Fruit fly (Drosophila melanogaster) whole organism, pupa: ENCODE results near the gene Usp30.

Experiments
- CG10348 ChIP-seq: fragments of 200-800 bp; sonication (Bioruptor generic); IDR thresholded peaks from 2 replicates; pipeline ENCODE4 v1.3.6; 2022; ENCODE audit warnings: missing biosample characterization, missing genetic modification characterization
- CG12605 ChIP-seq: fragments of 200-800 bp; sonication (Bioruptor generic); IDR thresholded peaks from 2 replicates; pipeline ENCODE4 v1.3.6; 2022; ENCODE audit warnings: missing biosample characterization, missing genetic modification characterization
- CG13204 ChIP-seq: fragments of 200-800 bp; sonication (Bioruptor generic); optimal IDR thresholded peaks from 2 replicates; lab custom pipeline; 2018; ENCODE audit warnings: missing biosample characterization, mild to moderate bottlenecking, missing genetic modification characterization, moderate library complexity
- CG14655 ChIP-seq: fragments of 200-800 bp; sonication (Bioruptor generic); optimal IDR thresholded peaks from 3 replicates; lab custom pipeline; 2017; ENCODE audit warnings: mild to moderate bottlenecking, missing biosample characterization, missing genetic modification reagents, missing genetic modification characterization
- CG15710 ChIP-seq: fragments of 200-800 bp; sonication (Bioruptor generic); optimal IDR thresholded peaks from 2 replicates; lab custom pipeline; 2018; ENCODE audit warnings: missing biosample characterization, mild to moderate bottlenecking, missing genetic modification characterization, moderate library complexity
- CG17806 ChIP-seq: fragments of 200-800 bp; sonication (Bioruptor generic); optimal IDR thresholded peaks from 2 replicates; lab custom pipeline; 2018; ENCODE audit warnings: missing biosample characterization, mild to moderate bottlenecking, missing genetic modification characterization, moderate library complexity
- CG32121 ChIP-seq: fragments of 200-800 bp; sonication (Bioruptor generic); IDR thresholded peaks from 2 replicates; pipeline ENCODE4 v1.3.6; 2022; ENCODE audit warnings: missing biosample characterization, missing genetic modification characterization
- CG34367 ChIP-seq: fragments of 200-800 bp; sonication (Bioruptor generic); optimal IDR thresholded peaks from 2 replicates; lab custom pipeline; 2018; ENCODE audit warnings: missing biosample characterization, mild to moderate bottlenecking, missing genetic modification characterization
- CG4496 ChIP-seq: fragments of 200-800 bp; sonication (Bioruptor generic); IDR thresholded peaks from 3 replicates; pipeline ENCODE4 v1.3.6; 2022; ENCODE audit warnings: missing biosample characterization, missing genetic modification characterization
- CG8159 ChIP-seq: fragments of 200-800 bp; sonication (Bioruptor generic); optimal IDR thresholded peaks from 3 replicates; lab custom pipeline; 2018; ENCODE audit warnings: missing biosample characterization, mild to moderate bottlenecking, missing genetic modification characterization, moderate library complexity
- CG8301 ChIP-seq: fragments of 200-800 bp; sonication (Bioruptor generic); optimal IDR thresholded peaks from 2 replicates; lab custom pipeline; 2018; ENCODE audit warnings: missing biosample characterization, mild to moderate bottlenecking, missing genetic modification characterization
- CG9948 ChIP-seq: fragments of 200-800 bp; sonication (Bioruptor generic); optimal IDR thresholded peaks from 2 replicates; lab custom pipeline; 2018; ENCODE audit warnings: missing biosample characterization, mild to moderate bottlenecking, missing genetic modification characterization, moderate library complexity
- D1 ChIP-seq: fragments of 200-800 bp; sonication (Bioruptor generic); optimal IDR thresholded peaks from 2 replicates; lab custom pipeline; 2018; ENCODE audit warnings: missing biosample characterization, mild to moderate bottlenecking, missing genetic modification characterization, moderate library complexity
- EcR ChIP-seq: fragments of 200-800 bp; sonication (Bioruptor generic); optimal IDR thresholded peaks from 3 replicates; lab custom pipeline; 2019; ENCODE audit warnings: missing biosample characterization, missing genetic modification characterization, mild to moderate bottlenecking, moderate library complexity, missing genetic modification reagents
- Ets98B ChIP-seq: fragments of 200-800 bp; sonication (Bioruptor generic); IDR thresholded peaks from 2 replicates; pipeline ENCODE4 v1.3.6; 2022; ENCODE audit warnings: missing biosample characterization, missing genetic modification characterization
- Pif1A ChIP-seq: fragments of 200-800 bp; sonication (Bioruptor generic); optimal IDR thresholded peaks from 3 replicates; lab custom pipeline; 2016; ENCODE audit warnings: missing biosample characterization, missing genetic modification characterization
- Pif1B ChIP-seq: fragments of 200-800 bp; sonication (Bioruptor generic); optimal IDR thresholded peaks from 3 replicates; lab custom pipeline; 2016; ENCODE audit warnings: missing biosample characterization, missing genetic modification characterization
- Snoo ChIP-seq: fragments of 200-800 bp; sonication (Bioruptor generic); optimal IDR thresholded peaks from 3 replicates; lab custom pipeline; 2017; ENCODE audit warnings: missing biosample characterization, mild to moderate bottlenecking, missing genetic modification characterization, inconsistent platforms
- fd96Ca ChIP-seq: fragments of 200-800 bp; sonication (Bioruptor generic); IDR thresholded peaks from 3 replicates; pipeline ENCODE4 v1.3.6; 2022; ENCODE audit warnings: missing biosample characterization, missing genetic modification characterization
- gl ChIP-seq: fragments of 200-800 bp; sonication (Bioruptor generic); optimal IDR thresholded peaks from 2 replicates; lab custom pipeline; 2018; ENCODE audit warnings: missing biosample characterization, mild to moderate bottlenecking, missing genetic modification characterization
- rn ChIP-seq: fragments of 200-800 bp; sonication (Bioruptor generic); IDR thresholded peaks from 2 replicates; pipeline ENCODE4 v1.3.6; 2022; ENCODE audit warnings: missing biosample characterization, missing genetic modification characterization

Gene Usp30

dm6 chrX:5888933-5889332 lies 9.3 kb upstream of the Usp30 start:
- TF ChIP-seq CG8159 (tag; lab: Kevin White, UChicago), result no peak

dm6 chrX:5888260-5888659 lies 8.7 kb upstream of the Usp30 start:
- TF ChIP-seq Pif1A, result peak; percentile 43
- no peak for TF ChIP-seq CG34367 (tag; lab: Kevin White, UChicago)
- no peak for TF ChIP-seq CG12605 (GFP tag; lab: Robert Waterston, UW)
- TF ChIP-seq CG10348, result no peak
- TF ChIP-seq Snoo (tag; lab: Kevin White, UChicago), result no peak
- TF ChIP-seq CG14655, result no peak
- no peak for TF ChIP-seq D1 (tag; lab: Kevin White, UChicago)
- TF ChIP-seq CG4496 (GFP tag; lab: Robert Waterston, UW), result no peak
- TF ChIP-seq CG9948 (tag; lab: Kevin White, UChicago), result no peak
- TF ChIP-seq Pif1B (GFP tag; lab: Kevin White, UChicago), result no peak
- TF ChIP-seq CG8159 (tag; lab: Kevin White, UChicago), result peak; percentile 38
- no peak for TF ChIP-seq Ets98B (GFP tag; lab: Robert Waterston, UW)
- peak; percentile 10 for TF ChIP-seq CG15710
- TF ChIP-seq EcR, result peak; percentile 36
- no peak for TF ChIP-seq CG17806 (tag; lab: Kevin White, UChicago)

dm6 chrX:5886764-5887555 lies 7.4 kb upstream of the Usp30 start:
- TF ChIP-seq CG15710 (peak; percentile 82), CG8159 (tag; lab: Kevin White, UChicago) (peak; percentile 81), CG14655 (peak; percentile 78), CG17806 (tag; lab: Kevin White, UChicago) (peak; percentile 74), CG9948 (tag; lab: Kevin White, UChicago) (peak; percentile 78), CG10348 (no peak), CG4496 (GFP tag; lab: Robert Waterston, UW) (peak; percentile 82), CG32121 (GFP tag; lab: Robert Waterston, UW) (0 out of 2 replicates have a peak, but pooled peaks have one; percentile 33), fd96Ca (GFP tag; lab: Robert Waterston, UW) (peak; percentile 83; the same call in 2 of the 3 replicates), CG12605 (GFP tag; lab: Robert Waterston, UW) (peak; percentile 53; the same call in 1 of the 2 replicates), Pif1B (GFP tag; lab: Kevin White, UChicago) (peak; percentile 83), CG13204 (GFP tag; lab: Kevin White, UChicago) (peak; percentile 76), rn (GFP tag; lab: Robert Waterston, UW) (0 out of 2 replicates have a peak, but pooled peaks have one; percentile 32), Ets98B (GFP tag; lab: Robert Waterston, UW) (peak; percentile 55), CG34367 (tag; lab: Kevin White, UChicago) (peak; percentile 80), Pif1A (peak; percentile 69), Snoo (tag; lab: Kevin White, UChicago) (peak; percentile 85), CG8301 (tag; lab: Kevin White, UChicago) (peak; percentile 66), D1 (tag; lab: Kevin White, UChicago) (peak; percentile 4), gl (tag; lab: Kevin White, UChicago) (peak; percentile 63), EcR (peak; percentile 96)
- TF ChIP-seq, all 21 proteins: peak for 20

dm6 chrX:5885973-5886372 lies 6.4 kb upstream of the Usp30 start:
- TF ChIP-seq EcR (no peak), fd96Ca (GFP tag; lab: Robert Waterston, UW) (no peak), CG10348 (no peak), Pif1A (peak; percentile 13), Pif1B (GFP tag; lab: Kevin White, UChicago) (no peak), gl (tag; lab: Kevin White, UChicago) (no peak), CG17806 (tag; lab: Kevin White, UChicago) (peak; percentile 33), CG14655 (peak; percentile 3), CG15710 (no peak), CG12605 (GFP tag; lab: Robert Waterston, UW) (no peak), D1 (tag; lab: Kevin White, UChicago) (no peak), CG8159 (tag; lab: Kevin White, UChicago) (peak; percentile 25), CG4496 (GFP tag; lab: Robert Waterston, UW) (0 out of 3 replicates have a peak, but pooled peaks have one; percentile 20), CG9948 (tag; lab: Kevin White, UChicago) (peak; percentile 1), Snoo (tag; lab: Kevin White, UChicago) (no peak), CG13204 (GFP tag; lab: Kevin White, UChicago) (no peak), CG8301 (tag; lab: Kevin White, UChicago) (no peak), CG34367 (tag; lab: Kevin White, UChicago) (no peak), CG32121 (GFP tag; lab: Robert Waterston, UW) (no peak), Ets98B (GFP tag; lab: Robert Waterston, UW) (no peak)

- TF ChIP-seq CG32121 (GFP tag; lab: Robert Waterston, UW) (no peak), EcR (peak; percentile 19)
- TF ChIP-seq, all 21 proteins: peak for 1
These were observed 5.9 kb upstream of the Usp30 start for dm6 chrX:5885521-5885920.

DNA sequence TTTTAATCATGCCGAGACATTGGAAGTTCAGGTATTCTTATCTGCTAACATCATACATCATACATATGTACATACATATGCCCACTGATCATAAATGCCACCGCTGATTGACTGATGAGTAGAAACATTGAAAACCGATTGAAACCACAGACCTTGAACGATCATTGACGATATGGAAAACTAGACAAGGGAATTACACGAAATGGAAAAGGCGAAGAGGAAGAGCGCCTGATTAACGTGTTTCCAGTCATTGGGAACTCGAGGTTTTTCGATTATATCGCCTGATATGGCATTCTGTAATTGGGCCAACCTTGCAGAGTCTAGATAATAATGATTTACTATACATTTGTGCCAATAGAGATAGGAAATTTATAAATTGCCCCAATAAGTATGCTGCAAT lies 5.3 kb upstream of the Usp30 start:
- no peak for TF ChIP-seq CG9948 (tag; lab: Kevin White, UChicago)
- no peak for TF ChIP-seq Ets98B (GFP tag; lab: Robert Waterston, UW)
- no peak for TF ChIP-seq gl (tag; lab: Kevin White, UChicago)
- no peak for TF ChIP-seq CG32121 (GFP tag; lab: Robert Waterston, UW)
- no peak for TF ChIP-seq Snoo (tag; lab: Kevin White, UChicago)
- TF ChIP-seq CG13204 (GFP tag; lab: Kevin White, UChicago), result no peak
- TF ChIP-seq D1 (tag; lab: Kevin White, UChicago), result no peak
- TF ChIP-seq CG34367 (tag; lab: Kevin White, UChicago), result no peak
- TF ChIP-seq CG4496 (GFP tag; lab: Robert Waterston, UW), result no peak
- TF ChIP-seq CG8301 (tag; lab: Kevin White, UChicago), result no peak
- no peak for TF ChIP-seq Pif1A
- TF ChIP-seq CG8159 (tag; lab: Kevin White, UChicago), result no peak
- no peak for TF ChIP-seq CG14655
- TF ChIP-seq CG15710, result no peak
- TF ChIP-seq fd96Ca (GFP tag; lab: Robert Waterston, UW), result no peak
- TF ChIP-seq CG12605 (GFP tag; lab: Robert Waterston, UW), result no peak
- TF ChIP-seq CG10348, result no peak
- TF ChIP-seq rn (GFP tag; lab: Robert Waterston, UW), result no peak
- TF ChIP-seq EcR, result no peak
- no peak for TF ChIP-seq Pif1B (GFP tag; lab: Kevin White, UChicago)
